Worm (Caenorhabditis elegans): ENCODE data around the gene Y102A5C.40.

ce11 chrV:16987783-16988182 is 848 bp upstream of the Y102A5C.40 start:
- TF ChIP-seq him-1 (tag; optimal IDR thresholded peaks at IDR 0.05) (no peak), dao-5 (tag; optimal IDR thresholded peaks at IDR 0.05) (no peak), W03F9.2 (tag; optimal IDR thresholded peaks at IDR 0.05) (no peak)

Data from whole organism, L4/young adult.